Fruit fly (Drosophila melanogaster) whole organism, wandering third instar larva: ENCODE results near the gene CG16978.

Experiments
- Abd-B ChIP-seq: fragments of >200 bp; optimal IDR thresholded peaks from 2 replicates; lab custom pipeline; 2017; ENCODE audit warnings: missing biosample characterization, missing genetic modification characterization
- CG9705 ChIP-seq: fragments of 200-800 bp; sonication (Bioruptor generic); optimal IDR thresholded peaks from 2 replicates; lab custom pipeline; 2018; ENCODE audit warnings: missing biosample characterization, mild to moderate bottlenecking, missing genetic modification characterization
- Dif ChIP-seq: fragments of 200-275, 200-300 bp; sonication (Bioruptor generic); optimal IDR thresholded peaks from 2 replicates; lab custom pipeline; 2018; ENCODE audit warnings: missing biosample characterization, missing genetic modification characterization; ENCODE audit not compliant: partially characterized antibody
- HLH106 ChIP-seq: fragments of 200-800 bp; optimal IDR thresholded peaks from 3 replicates; lab custom pipeline; 2019; ENCODE audit warnings: missing biosample characterization, mild to moderate bottlenecking, missing genetic modification characterization, moderate library complexity
- Hr78 ChIP-seq: fragments of >200 bp; optimal IDR thresholded peaks from 2 replicates; lab custom pipeline; 2017; ENCODE audit warnings: missing biosample characterization, missing genetic modification characterization
- Jra ChIP-seq: sonication (Bioruptor generic); optimal IDR thresholded peaks from 2 replicates; lab custom pipeline; 2016; ENCODE audit warnings: missing biosample characterization, missing genetic modification characterization
- Mio ChIP-seq: sonication (Bioruptor generic); optimal IDR thresholded peaks from 2 replicates; lab custom pipeline; 2016; ENCODE audit warnings: missing biosample characterization, missing genetic modification characterization
- Myc ChIP-seq: fragments of >200 bp; optimal IDR thresholded peaks from 2 replicates; lab custom pipeline; 2017
- N ChIP-seq: fragments of >200 bp; optimal IDR thresholded peaks from 2 replicates; lab custom pipeline; 2018; ENCODE audit warnings: missing biosample characterization, missing external identifiers, missing genetic modification characterization
- OdsH ChIP-seq: fragments of 200-800 bp; sonication (Bioruptor generic); optimal IDR thresholded peaks from 2 replicates; lab custom pipeline; 2016; ENCODE audit warnings: missing biosample characterization, mild to moderate bottlenecking, missing genetic modification characterization
- Rel ChIP-seq, 2 experiments: fragments of 200-800 bp; sonication (Bioruptor generic) in 1 of 2; optimal IDR thresholded peaks; 2 replicates in 1 of 2; 3 replicates in 1 of 2; lab custom pipeline; 2016 to 2019; ENCODE audit warnings: mild to moderate bottlenecking in 2 of 2, missing biosample characterization in 2 of 2, missing genetic modification characterization in 2 of 2, moderate library complexity in 1 of 2
- Sp1 ChIP-seq: fragments of 200-800 bp; sonication (Bioruptor generic); optimal IDR thresholded peaks from 3 replicates; lab custom pipeline; 2019; ENCODE audit warnings: missing biosample characterization, mild to moderate bottlenecking, missing genetic modification characterization, moderate library complexity
- Vsx2 ChIP-seq: fragments of 200-300, 225-300 bp; sonication (Bioruptor generic); optimal IDR thresholded peaks from 2 replicates; lab custom pipeline; 2018; ENCODE audit warnings: missing biosample characterization, missing genetic modification characterization; ENCODE audit not compliant: partially characterized antibody
- br ChIP-seq: fragments of 200-800 bp; sonication (Bioruptor generic); optimal IDR thresholded peaks from 2 replicates; lab custom pipeline; 2016; ENCODE audit warnings: missing biosample characterization, missing genetic modification characterization
- brk ChIP-seq: fragments of 200-800 bp; sonication (Bioruptor generic); optimal IDR thresholded peaks from 2 replicates; lab custom pipeline; 2016; ENCODE audit warnings: missing biosample characterization, mild to moderate bottlenecking, missing genetic modification characterization
- dl ChIP-seq, 2 experiments: fragments of 175-275, 200-275 bp in 1 of 2; fragments of 200-275 bp in 1 of 2; sonication (Bioruptor generic); optimal IDR thresholded peaks; lab custom pipeline; 2018; ENCODE audit warnings: mild to moderate bottlenecking in 2 of 2, missing biosample characterization in 2 of 2, missing genetic modification characterization in 2 of 2, moderate library complexity in 2 of 2; ENCODE audit not compliant: partially characterized antibody in 2 of 2, insufficient read depth in 1 of 2
- dmrt93B ChIP-seq: fragments of 200-800 bp; sonication (Bioruptor generic); optimal IDR thresholded peaks from 2 replicates; lab custom pipeline; 2018; ENCODE audit warnings: missing biosample characterization, mild to moderate bottlenecking, missing genetic modification characterization
- foxo ChIP-seq, 2 experiments: fragments of 200-800 bp; sonication (Bioruptor generic); optimal IDR thresholded peaks; 2 replicates in 1 of 2; 3 replicates in 1 of 2; lab custom pipeline; 2016 to 2017; ENCODE audit warnings: missing biosample characterization in 2 of 2, missing genetic modification characterization in 2 of 2
- fru ChIP-seq: fragments of 200-800 bp; sonication (Bioruptor generic); optimal IDR thresholded peaks from 3 replicates; lab custom pipeline; 2016; ENCODE audit warnings: missing biosample characterization, mild to moderate bottlenecking, missing genetic modification characterization
- h ChIP-seq: fragments of 200-800 bp; sonication (Bioruptor generic); optimal IDR thresholded peaks from 3 replicates; lab custom pipeline; 2016; ENCODE audit warnings: missing biosample characterization, mild to moderate bottlenecking, missing genetic modification characterization
- jim ChIP-seq: fragments of 175-275, 200-325 bp; sonication (Bioruptor generic); optimal IDR thresholded peaks from 2 replicates; lab custom pipeline; 2016; ENCODE audit warnings: missing biosample characterization, mild to moderate bottlenecking, missing genetic modification characterization
- lola ChIP-seq: fragments of >200 bp; optimal IDR thresholded peaks from 2 replicates; lab custom pipeline; 2017; ENCODE audit warnings: missing biosample characterization, missing genetic modification characterization
- pan ChIP-seq: fragments of >200 bp; optimal IDR thresholded peaks from 2 replicates; lab custom pipeline; 2017
- psq ChIP-seq: fragments of 200-800 bp; sonication (Bioruptor generic); optimal IDR thresholded peaks from 3 replicates; lab custom pipeline; 2017; ENCODE audit warnings: missing biosample characterization, mild to moderate bottlenecking, missing genetic modification characterization, moderate library complexity
- rgr ChIP-seq: fragments of 200-800 bp; sonication (Bioruptor generic); optimal IDR thresholded peaks from 3 replicates; lab custom pipeline; 2016; ENCODE audit warnings: missing biosample characterization, mild to moderate bottlenecking, missing genetic modification characterization
- sv ChIP-seq: fragments of 200-800 bp; sonication (Bioruptor generic); optimal IDR thresholded peaks from 3 replicates; lab custom pipeline; 2016; ENCODE audit warnings: missing biosample characterization, missing genetic modification characterization
- tai ChIP-seq: sonication (Bioruptor generic); optimal IDR thresholded peaks from 2 replicates; lab custom pipeline; 2016; ENCODE audit warnings: missing biosample characterization, missing genetic modification characterization
- usp ChIP-seq: fragments of >200 bp; optimal IDR thresholded peaks from 2 replicates; lab custom pipeline; 2017; ENCODE audit warnings: missing biosample characterization, missing genetic modification characterization
- woc ChIP-seq: sonication (Bioruptor generic); optimal IDR thresholded peaks from 2 replicates; lab custom pipeline; 2016; ENCODE audit warnings: missing biosample characterization, mild to moderate bottlenecking, missing genetic modification characterization

The CG16978 gene

dm6 chr2L:13164994-13165801 lies 21.8 kb upstream of the CG16978 start, which contains the start of gene Sirt1 (continued):
- TF ChIP-seq brk (GFP tag; lab: Kevin White, UChicago) = no peak

- TF ChIP-seq tai (GFP tag; lab: Kevin White, UChicago) (no peak), Dif (no peak)
Measured at dm6 chr2L:13160227-13160626, 16.8 kb upstream of the CG16978 start, which contains the start of gene kmg. kmg (plus strand) TSS chr2L:13160527.

dm6 chr2L:13158510-13158909 lies 15.1 kb upstream of the CG16978 start, which contains the start of gene Pk34A:
Pk34A (plus strand) TSS chr2L:13158810.
- TF ChIP-seq HLH106 (tag; lab: Kevin White, UChicago) (no peak), woc (GFP tag; lab: Kevin White, UChicago) (no peak), fru (GFP tag; lab: Kevin White, UChicago) (no peak), usp (GFP tag; lab: Kevin White, UChicago) (no peak), Abd-B (GFP tag; lab: Kevin White, UChicago) (no peak), Vsx2 (GFP tag; lab: Kevin White, UChicago) (no peak), Myc (lab: Kevin White, UChicago) (no peak), Hr78 (GFP tag; lab: Kevin White, UChicago) (no peak), lola (GFP tag; lab: Kevin White, UChicago) (no peak), pan (lab: Kevin White, UChicago) (no peak), brk (GFP tag; lab: Kevin White, UChicago) (no peak), br (no peak), Rel (GFP tag; optimal IDR thresholded peaks at IDR 0.05; lab: Kevin White, UChicago) (no peak), Rel (tag; optimal IDR thresholded peaks at IDR 0.05; lab: Kevin White, UChicago) (no peak), sv (no peak), N (GFP tag; lab: Kevin White, UChicago) (no peak), Jra (GFP tag; lab: Kevin White, UChicago) (no peak)

dm6 chr2L:13157903-13158302 lies 14.5 kb upstream of the CG16978 start:
- TF ChIP-seq OdsH (GFP tag; lab: Kevin White, UChicago) (no peak), rgr (peak; percentile 28), h (GFP tag; lab: Kevin White, UChicago) (peak; percentile 28), Myc (lab: Kevin White, UChicago) (peak; percentile 17), dmrt93B (GFP tag; lab: Kevin White, UChicago) (peak; percentile 5), HLH106 (tag; lab: Kevin White, UChicago) (peak; percentile 27)

- TF ChIP-seq Mio (GFP tag; lab: Kevin White, UChicago) (no peak), Sp1 (peak; percentile 1), Myc (lab: Kevin White, UChicago) (no peak), psq (GFP tag; lab: Kevin White, UChicago) (peak; percentile 22), dl (GFP tag; optimal IDR thresholded peaks at IDR 0.05; lab: Kevin White, UChicago; ENCODE audit: insufficient read depth in 1 of 2, partially characterized antibody in 2 of 2) (no peak), jim (GFP tag; lab: Kevin White, UChicago) (no peak), foxo (GFP tag; optimal IDR thresholded peaks at IDR 0.05; lab: Kevin White, UChicago) (peak in 1 of 2 experiments; percentile 24), lola (GFP tag; lab: Kevin White, UChicago) (no peak), br (no peak), CG9705 (GFP tag; lab: Kevin White, UChicago) (no peak)
- TF ChIP-seq, all 38 proteins: peak for 3
Measured at dm6 chr2L:13156349-13156748, 12.9 kb upstream of the CG16978 start.

dm6 chr2L:13154313-13154712 lies 10.9 kb upstream of the CG16978 start:
- no peak for TF ChIP-seq woc (GFP tag; lab: Kevin White, UChicago)
- TF ChIP-seq Dif = peak; percentile 14
